Fruit fly (Drosophila melanogaster) Kc167 (cell line): ENCODE data around the gene CG8087.

Experiments used
- Myc ChIP-seq: fragments of >200 bp; optimal IDR thresholded peaks from 2 replicates; lab custom pipeline; 2017; ENCODE audit warnings: missing external identifiers
- Sin3A ChIP-seq: fragments of >200 bp; optimal IDR thresholded peaks from 2 replicates; lab custom pipeline; 2018; ENCODE audit warnings: missing external identifiers
- h ChIP-seq: fragments of >200 bp; optimal IDR thresholded peaks from 3 replicates; lab custom pipeline; 2018; ENCODE audit warnings: missing external identifiers
- insv ChIP-seq: fragments of >200 bp; optimal IDR thresholded peaks from 3 replicates; lab custom pipeline; 2018; ENCODE audit warnings: missing external identifiers
- ttk ChIP-seq: sonication (Bioruptor generic); optimal IDR thresholded peaks from 2 replicates; lab custom pipeline; 2017; ENCODE audit warnings: missing external identifiers

DNA sequence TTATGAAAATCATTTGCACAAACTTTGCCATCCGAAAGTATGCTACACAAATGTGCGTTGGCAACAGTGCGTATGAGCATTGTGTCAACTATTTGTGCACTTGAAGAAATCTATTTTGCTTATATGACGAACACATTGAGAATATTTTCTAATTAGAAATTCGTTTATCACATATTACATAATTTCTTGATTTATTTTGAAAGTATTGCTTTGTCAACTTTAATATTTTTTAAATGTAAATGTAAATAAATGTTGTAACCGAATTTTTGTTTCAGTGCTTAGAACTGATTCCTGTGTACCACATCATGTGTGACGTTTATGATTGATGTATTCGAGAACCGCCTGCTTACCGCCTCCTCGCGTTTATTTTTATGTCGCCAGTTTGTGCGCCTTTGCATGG, 22.6 kb downstream of the CG8087 start:
- no peak for TF ChIP-seq h (lab: Kevin White, UChicago)
- no peak for TF ChIP-seq insv (lab: Kevin White, UChicago)
- TF ChIP-seq Sin3A (lab: Kevin White, UChicago): no peak
- TF ChIP-seq Myc (lab: Kevin White, UChicago): no peak
- TF ChIP-seq ttk (lab: Kevin White, UChicago): no peak
